Fruit fly (Drosophila melanogaster) whole organism, prepupa: ENCODE measurements around the gene Snmp2.
A peak's percentile ranks its signal among the peaks of the same experiment; 100 is the strongest.

ENCODE experiments used
- Blimp-1 ChIP-seq: fragments of 200-800 bp; sonication (Bioruptor generic); optimal IDR thresholded peaks from 3 replicates; lab custom pipeline; 2017; ENCODE audit warnings: missing biosample characterization, missing genetic modification characterization, mild to moderate bottlenecking, moderate library complexity, missing genetic modification reagents
- CG10631 ChIP-seq: fragments of 200-800 bp; sonication (Bioruptor generic); optimal IDR thresholded peaks from 2 replicates; lab custom pipeline; 2016; ENCODE audit warnings: missing biosample characterization, missing genetic modification characterization
- CG11294 ChIP-seq: fragments of 200-800 bp; sonication (Bioruptor generic); IDR thresholded peaks from 2 replicates; pipeline ENCODE4 v1.3.6; 2022; ENCODE audit warnings: missing biosample characterization, missing genetic modification characterization
- CG11762 ChIP-seq: fragments of 200-800 bp; sonication (Bioruptor generic); optimal IDR thresholded peaks from 3 replicates; lab custom pipeline; 2016; ENCODE audit warnings: missing biosample characterization, missing genetic modification characterization; ENCODE audit not compliant: insufficient read depth
- CG11902 ChIP-seq: fragments of 200-800 bp; sonication (Bioruptor generic); optimal IDR thresholded peaks from 3 replicates; lab custom pipeline; 2016; ENCODE audit warnings: missing biosample characterization, missing genetic modification characterization
- CG15336 ChIP-seq: fragments of 200-800 bp; sonication (Bioruptor generic); IDR thresholded peaks from 2 replicates; pipeline ENCODE4 v1.3.6; 2022; ENCODE audit warnings: missing biosample characterization, missing genetic modification characterization
- CG1621 ChIP-seq: fragments of 200-800 bp; sonication (Bioruptor generic); optimal IDR thresholded peaks from 3 replicates; lab custom pipeline; 2018; ENCODE audit warnings: missing biosample characterization, mild to moderate bottlenecking, missing genetic modification characterization
- CG16779 ChIP-seq: fragments of 200-800 bp; sonication (Bioruptor generic); optimal IDR thresholded peaks from 3 replicates; lab custom pipeline; 2017; ENCODE audit warnings: missing biosample characterization, mild to moderate bottlenecking, missing genetic modification characterization
- CG3032 ChIP-seq: fragments of 200-800 bp; optimal IDR thresholded peaks from 2 replicates; lab custom pipeline; 2019; ENCODE audit warnings: missing biosample characterization, mild to moderate bottlenecking, missing genetic modification characterization, moderate library complexity
- CG31627 ChIP-seq: fragments of 200-800 bp; sonication (Bioruptor generic); optimal IDR thresholded peaks from 3 replicates; lab custom pipeline; 2016; ENCODE audit warnings: missing biosample characterization, missing genetic modification characterization
- CG32006 ChIP-seq: fragments of 200-800 bp; sonication (Bioruptor generic); optimal IDR thresholded peaks from 3 replicates; lab custom pipeline; 2017; ENCODE audit warnings: missing biosample characterization, mild to moderate bottlenecking, missing genetic modification characterization
- CG34406 ChIP-seq: fragments of 200-800 bp; sonication (Bioruptor generic); optimal IDR thresholded peaks from 3 replicates; lab custom pipeline; 2016; ENCODE audit warnings: missing biosample characterization, missing genetic modification characterization
- CG4318 ChIP-seq: fragments of 200-800 bp; sonication (Bioruptor generic); optimal IDR thresholded peaks from 3 replicates; lab custom pipeline; 2017; ENCODE audit warnings: missing biosample characterization, mild to moderate bottlenecking, missing genetic modification characterization
- CG6163 ChIP-seq: fragments of 200-800 bp; sonication (Bioruptor generic); IDR thresholded peaks from 3 replicates; pipeline ENCODE4 v1.3.6; 2022; ENCODE audit warnings: missing biosample characterization, missing genetic modification characterization
- CG6276 ChIP-seq: fragments of 200-800 bp; sonication (Bioruptor generic); optimal IDR thresholded peaks from 2 replicates; lab custom pipeline; 2017; ENCODE audit warnings: missing biosample characterization, mild to moderate bottlenecking, missing genetic modification characterization
- CG8119 ChIP-seq: fragments of 200-800 bp; sonication (Bioruptor generic); IDR thresholded peaks from 3 replicates; pipeline ENCODE4 v1.3.6; 2022; ENCODE audit warnings: missing biosample characterization, missing genetic modification characterization
- CG8319 ChIP-seq: fragments of 200-800 bp; sonication (Bioruptor generic); optimal IDR thresholded peaks from 3 replicates; lab custom pipeline; 2016; ENCODE audit warnings: missing biosample characterization, missing genetic modification characterization
- CG8632 ChIP-seq: fragments of 200-800 bp; sonication (Bioruptor generic); optimal IDR thresholded peaks from 3 replicates; lab custom pipeline; 2016; ENCODE audit warnings: missing biosample characterization, missing genetic modification characterization
- Eip75B ChIP-seq: fragments of 200-800 bp; sonication (Bioruptor generic); optimal IDR thresholded peaks from 3 replicates; lab custom pipeline; 2016; ENCODE audit warnings: missing biosample characterization, missing genetic modification characterization
- Eip78C ChIP-seq: fragments of 200-800 bp; sonication (Bioruptor generic); peaks from one replicate; lab custom pipeline; 2016; ENCODE audit warnings: missing biosample characterization, missing genetic modification characterization
- Ets21C ChIP-seq: fragments of 200-800 bp; sonication (Bioruptor generic); optimal IDR thresholded peaks from 3 replicates; lab custom pipeline; 2016; ENCODE audit warnings: missing biosample characterization, missing genetic modification characterization
- Hr39 ChIP-seq: fragments of 200-800 bp; sonication (Bioruptor generic); optimal IDR thresholded peaks from 2 replicates; lab custom pipeline; 2016; ENCODE audit warnings: missing biosample characterization, missing genetic modification characterization
- Hr4 ChIP-seq: fragments of 200-800 bp; sonication (Bioruptor generic); optimal IDR thresholded peaks from 3 replicates; lab custom pipeline; 2016; ENCODE audit warnings: missing biosample characterization, missing genetic modification characterization
- Met ChIP-seq: fragments of 200-800 bp; sonication (Bioruptor generic); optimal IDR thresholded peaks from 3 replicates; lab custom pipeline; 2016; ENCODE audit warnings: missing biosample characterization, missing genetic modification characterization
- OdsH ChIP-seq: fragments of 200-800 bp; sonication (Bioruptor generic); optimal IDR thresholded peaks from 3 replicates; lab custom pipeline; 2016; ENCODE audit warnings: missing biosample characterization, missing genetic modification characterization
- Smox ChIP-seq: fragments of 200-800 bp; sonication (Bioruptor generic); optimal IDR thresholded peaks from 3 replicates; lab custom pipeline; 2016; ENCODE audit warnings: missing biosample characterization, missing genetic modification characterization
- Sox102F ChIP-seq: fragments of 200-800 bp; sonication (Bioruptor generic); optimal IDR thresholded peaks from 2 replicates; lab custom pipeline; 2016; ENCODE audit warnings: missing biosample characterization, mild to moderate bottlenecking, missing genetic modification characterization
- Sox15 ChIP-seq: fragments of 200-800 bp; sonication (Bioruptor generic); optimal IDR thresholded peaks from 3 replicates; lab custom pipeline; 2016; ENCODE audit warnings: missing biosample characterization, missing genetic modification characterization
- achi ChIP-seq: fragments of 200-800 bp; sonication (Bioruptor generic); optimal IDR thresholded peaks from 3 replicates; lab custom pipeline; 2016; ENCODE audit warnings: missing biosample characterization, missing genetic modification characterization
- acj6 ChIP-seq: fragments of 200-800 bp; sonication (Bioruptor generic); optimal IDR thresholded peaks from 3 replicates; lab custom pipeline; 2016; ENCODE audit warnings: missing biosample characterization, missing genetic modification characterization
- cyc ChIP-seq: fragments of 200-800 bp; sonication (Bioruptor generic); optimal IDR thresholded peaks from 3 replicates; lab custom pipeline; 2016; ENCODE audit warnings: missing biosample characterization, missing genetic modification characterization
- dsx ChIP-seq: fragments of 200-800 bp; optimal IDR thresholded peaks from 3 replicates; lab custom pipeline; 2019; ENCODE audit warnings: missing biosample characterization, mild to moderate bottlenecking, missing genetic modification characterization, moderate library complexity; ENCODE audit not compliant: poor library complexity, severe bottlenecking
- eg ChIP-seq: fragments of 200-800 bp; sonication (Bioruptor generic); IDR thresholded peaks from 3 replicates; pipeline ENCODE4 v1.3.6; 2022; ENCODE audit warnings: missing biosample characterization, missing genetic modification characterization
- esn ChIP-seq: fragments of 200-800 bp; sonication (Bioruptor generic); optimal IDR thresholded peaks from 2 replicates; lab custom pipeline; 2016; ENCODE audit warnings: missing biosample characterization, mild to moderate bottlenecking, missing genetic modification characterization, moderate library complexity
- fd59A ChIP-seq: fragments of 200-800 bp; sonication (Bioruptor generic); optimal IDR thresholded peaks from 2 replicates; lab custom pipeline; 2017; ENCODE audit warnings: missing biosample characterization, mild to moderate bottlenecking, missing genetic modification characterization, missing genetic modification reagents
- fkh ChIP-seq: fragments of 200-800 bp; sonication (Bioruptor generic); optimal IDR thresholded peaks from 3 replicates; lab custom pipeline; 2017; ENCODE audit warnings: missing biosample characterization, mild to moderate bottlenecking, missing genetic modification characterization, moderate library complexity
- lz ChIP-seq: fragments of 200-800 bp; sonication (Bioruptor generic); optimal IDR thresholded peaks from 3 replicates; lab custom pipeline; 2016; ENCODE audit warnings: missing biosample characterization, missing genetic modification characterization
- net ChIP-seq: fragments of 200-800 bp; sonication (Bioruptor generic); optimal IDR thresholded peaks from 3 replicates; lab custom pipeline; 2016; ENCODE audit warnings: missing biosample characterization, missing genetic modification characterization
- pdm3 ChIP-seq: fragments of 200-800 bp; sonication (Bioruptor generic); optimal IDR thresholded peaks from 3 replicates; lab custom pipeline; 2016; ENCODE audit warnings: missing biosample characterization, missing genetic modification characterization
- salr ChIP-seq, 2 experiments: fragments of 200-800 bp; sonication (Bioruptor generic); optimal IDR thresholded peaks; 3 replicates each; lab custom pipeline; 2016 to 2018; ENCODE audit warnings: missing biosample characterization in 2 of 2, missing genetic modification characterization in 2 of 2, mild to moderate bottlenecking in 1 of 2
- spab ChIP-seq: fragments of 200-800 bp; sonication (Bioruptor generic); optimal IDR thresholded peaks from 2 replicates; lab custom pipeline; 2017; ENCODE audit warnings: missing biosample characterization, mild to moderate bottlenecking, missing genetic modification characterization, missing genetic modification reagents
- svp ChIP-seq: fragments of 200-800 bp; sonication (Bioruptor generic); peaks from one replicate; lab custom pipeline; 2016; ENCODE audit warnings: missing biosample characterization, missing genetic modification characterization
- vri ChIP-seq: fragments of 200-800 bp; sonication (Bioruptor generic); optimal IDR thresholded peaks from 3 replicates; lab custom pipeline; 2016; ENCODE audit warnings: missing biosample characterization, mild to moderate bottlenecking, missing genetic modification characterization

Gene Snmp2

dm6 chr3L:7787788-7788406, 45.1 kb upstream of the Snmp2 start (continued):
- TF ChIP-seq dsx (GFP tag; lab: Kevin White, UChicago) (no peak), CG10631 (no peak)

dm6 chr3L:7786989-7787388, 44.1 kb upstream of the Snmp2 start:
- no peak for TF ChIP-seq net (GFP tag; lab: Kevin White, UChicago)
- no peak for TF ChIP-seq CG11762 (GFP tag; lab: Kevin White, UChicago)
- TF ChIP-seq CG31627 (GFP tag; lab: Kevin White, UChicago): no peak
- no peak for TF ChIP-seq CG32006 (GFP tag; lab: Kevin White, UChicago)
- TF ChIP-seq CG11902 (GFP tag; lab: Kevin White, UChicago): no peak
- no peak for TF ChIP-seq spab (GFP tag; lab: Kevin White, UChicago)
- TF ChIP-seq CG10631: no peak
- TF ChIP-seq CG1621 (tag; lab: Kevin White, UChicago): no peak
- no peak for TF ChIP-seq CG15336 (GFP tag; lab: Robert Waterston, UW)
- no peak for TF ChIP-seq CG34406 (GFP tag; lab: Kevin White, UChicago)
- TF ChIP-seq Ets21C (GFP tag; lab: Kevin White, UChicago): no peak
- TF ChIP-seq fd59A (GFP tag; lab: Kevin White, UChicago): no peak
- no peak for TF ChIP-seq CG4318
- TF ChIP-seq Sox15 (GFP tag; lab: Kevin White, UChicago): no peak
- no peak for TF ChIP-seq Eip78C (GFP tag; lab: Kevin White, UChicago)
- no peak for TF ChIP-seq dsx (GFP tag; lab: Kevin White, UChicago)
- TF ChIP-seq, all 60 proteins: peak for 0

dm6 chr3L:7786263-7786662, 43.4 kb upstream of the Snmp2 start:
- TF ChIP-seq fkh: peak; percentile 10
- TF ChIP-seq achi (GFP tag; lab: Kevin White, UChicago): no peak
- TF ChIP-seq, all 60 proteins: peak for 1

- TF ChIP-seq CG34406 (GFP tag; lab: Kevin White, UChicago): peak; percentile 69
- TF ChIP-seq Hr4 (GFP tag; lab: Kevin White, UChicago): peak; percentile 68
- peak in 1 of 2 experiments; percentile 8 for TF ChIP-seq salr (GFP tag; optimal IDR thresholded peaks at IDR 0.05; lab: Kevin White, UChicago)
- no peak for TF ChIP-seq CG16779
- TF ChIP-seq CG15336 (GFP tag; lab: Robert Waterston, UW): peak; percentile 76
- peak; percentile 68 for TF ChIP-seq OdsH (GFP tag; lab: Kevin White, UChicago)
- peak; percentile 78 for TF ChIP-seq Met (GFP tag; lab: Kevin White, UChicago)
- no peak for TF ChIP-seq CG3032 (tag; lab: Kevin White, UChicago)
- peak; percentile 57 for TF ChIP-seq achi (GFP tag; lab: Kevin White, UChicago)
- peak; percentile 21 for TF ChIP-seq Eip75B (GFP tag; lab: Kevin White, UChicago)
- TF ChIP-seq Hr39 (GFP tag; lab: Kevin White, UChicago): peak; percentile 79
- TF ChIP-seq CG11902 (GFP tag; lab: Kevin White, UChicago): peak; percentile 60
- TF ChIP-seq cyc (GFP tag; lab: Kevin White, UChicago): peak; percentile 79
- TF ChIP-seq CG4318: peak; percentile 9
- TF ChIP-seq acj6 (GFP tag; lab: Kevin White, UChicago): peak; percentile 67
- peak; percentile 28 for TF ChIP-seq CG8319 (GFP tag; lab: Kevin White, UChicago)
- peak; percentile 71 for TF ChIP-seq Sox102F (GFP tag; lab: Kevin White, UChicago)
- TF ChIP-seq Sox15 (GFP tag; lab: Kevin White, UChicago): peak; percentile 43
- no peak for TF ChIP-seq eg
- peak; percentile 55 for TF ChIP-seq CG8632
- TF ChIP-seq esn (GFP tag; lab: Kevin White, UChicago): peak; percentile 75
- TF ChIP-seq CG6163 (GFP tag; lab: Robert Waterston, UW): no peak; the same call in 2 of the 3 replicates
- peak; percentile 66 for TF ChIP-seq pdm3 (GFP tag; lab: Kevin White, UChicago)
- peak; percentile 62 for TF ChIP-seq lz (GFP tag; lab: Kevin White, UChicago)
- TF ChIP-seq Smox: peak; percentile 76
- TF ChIP-seq fd59A (GFP tag; lab: Kevin White, UChicago): no peak
- TF ChIP-seq svp: peak; percentile 90
- TF ChIP-seq CG6276 (GFP tag; lab: Kevin White, UChicago): peak; percentile 55
- peak; percentile 64 for TF ChIP-seq vri (GFP tag; lab: Kevin White, UChicago)
- peak; percentile 41 for TF ChIP-seq CG10631
- peak; percentile 60; the same call in 1 of the 2 replicates for TF ChIP-seq CG11294
- no peak; the same call in 1 of the 3 replicates for TF ChIP-seq CG8119 (GFP tag; lab: Robert Waterston, UW)
- TF ChIP-seq net (GFP tag; lab: Kevin White, UChicago): peak; percentile 69
- peak; percentile 64 for TF ChIP-seq Eip78C (GFP tag; lab: Kevin White, UChicago)
- TF ChIP-seq Blimp-1 (GFP tag; lab: Kevin White, UChicago): peak; percentile 24
Measured at dm6 chr3L:7783383-7783782, 40.5 kb upstream of the Snmp2 start.
